Fruit fly (Drosophila melanogaster) whole organism, adult: Measurements from ENCODE around the gene Or82a.

ENCODE experiments used
- CG11617 ChIP-seq: fragments of 200-800 bp; sonication (Bioruptor generic); optimal IDR thresholded peaks from 2 replicates; lab custom pipeline; 2017; ENCODE audit warnings: mild to moderate bottlenecking, missing biosample characterization, missing genetic modification reagents, missing genetic modification characterization
- CG12768 ChIP-seq: fragments of 200-800 bp; sonication (Bioruptor generic); optimal IDR thresholded peaks from 2 replicates; lab custom pipeline; 2017; ENCODE audit warnings: missing biosample characterization, missing genetic modification characterization, mild to moderate bottlenecking, moderate library complexity, missing genetic modification reagents
- CG14711 ChIP-seq: fragments of 200-800 bp; sonication (Bioruptor generic); optimal IDR thresholded peaks from 2 replicates; lab custom pipeline; 2018; ENCODE audit warnings: missing biosample characterization, mild to moderate bottlenecking, missing genetic modification characterization, moderate library complexity
- CG1620 ChIP-seq: fragments of 200-800 bp; sonication (Bioruptor generic); optimal IDR thresholded peaks from 2 replicates; lab custom pipeline; 2016; ENCODE audit warnings: missing biosample characterization, missing genetic modification characterization
- CG33017 ChIP-seq: fragments of 200-800 bp; sonication (Bioruptor generic); optimal IDR thresholded peaks from 2 replicates; lab custom pipeline; 2018; ENCODE audit warnings: missing biosample characterization, mild to moderate bottlenecking, missing genetic modification characterization, moderate library complexity
- CG5204 ChIP-seq: fragments of 200-800 bp; sonication (Bioruptor generic); optimal IDR thresholded peaks from 2 replicates; lab custom pipeline; 2016; ENCODE audit warnings: missing biosample characterization, missing genetic modification characterization
- CG7045 ChIP-seq: fragments of 200-800 bp; sonication (Bioruptor generic); optimal IDR thresholded peaks from 2 replicates; lab custom pipeline; 2017; ENCODE audit warnings: missing biosample characterization, mild to moderate bottlenecking, missing genetic modification characterization
- CG7101 ChIP-seq: fragments of 200-800 bp; sonication (Bioruptor generic); optimal IDR thresholded peaks from 2 replicates; lab custom pipeline; 2018; ENCODE audit warnings: missing biosample characterization, mild to moderate bottlenecking, missing genetic modification characterization, moderate library complexity
- Clk ChIP-seq: fragments of 200-800 bp; sonication (Bioruptor generic); optimal IDR thresholded peaks from 2 replicates; lab custom pipeline; 2017; ENCODE audit warnings: missing biosample characterization, missing genetic modification characterization
- Crg-1 ChIP-seq: fragments of 200-800 bp; sonication (Bioruptor generic); optimal IDR thresholded peaks from 2 replicates; lab custom pipeline; 2016; ENCODE audit warnings: missing biosample characterization, missing genetic modification characterization
- Hr96 ChIP-seq: fragments of 200-800 bp; sonication (Bioruptor generic); optimal IDR thresholded peaks from 2 replicates; lab custom pipeline; 2016; ENCODE audit warnings: missing biosample characterization, missing genetic modification characterization
- Mnt ChIP-seq: fragments of 200-800 bp; sonication (Bioruptor generic); optimal IDR thresholded peaks from 2 replicates; lab custom pipeline; 2016; ENCODE audit warnings: missing biosample characterization, mild to moderate bottlenecking, missing genetic modification characterization
- bab1 ChIP-seq: fragments of 200-800 bp; sonication (Bioruptor generic); optimal IDR thresholded peaks from 3 replicates; lab custom pipeline; 2019; ENCODE audit warnings: missing biosample characterization, mild to moderate bottlenecking, missing genetic modification characterization, moderate library complexity
- cic ChIP-seq: fragments of 200-800 bp; sonication (Bioruptor generic); optimal IDR thresholded peaks from 2 replicates; lab custom pipeline; 2017; ENCODE audit warnings: missing biosample characterization, mild to moderate bottlenecking, missing genetic modification characterization, moderate library complexity
- cnc ChIP-seq, 2 experiments: fragments of >200 bp; optimal IDR thresholded peaks; 2 replicates each; lab custom pipeline; 2017
- kay ChIP-seq: fragments of 200-800 bp; sonication (Bioruptor generic); peaks from one replicate; lab custom pipeline; 2016; ENCODE audit warnings: missing biosample characterization, missing genetic modification characterization, borderline replicate concordance
- ovo ChIP-seq: fragments of 200-800 bp; sonication (Bioruptor generic); optimal IDR thresholded peaks from 2 replicates; lab custom pipeline; 2016; ENCODE audit warnings: missing biosample characterization, missing genetic modification characterization
- pad ChIP-seq: fragments of 200-800 bp; sonication (Bioruptor generic); optimal IDR thresholded peaks from 3 replicates; lab custom pipeline; 2017; ENCODE audit warnings: missing biosample characterization, missing genetic modification characterization, mild to moderate bottlenecking, moderate library complexity, missing genetic modification reagents
- tj ChIP-seq: fragments of 200-800 bp; sonication (Bioruptor generic); optimal IDR thresholded peaks from 3 replicates; lab custom pipeline; 2017; ENCODE audit warnings: missing biosample characterization, mild to moderate bottlenecking, missing genetic modification characterization, moderate library complexity
- toe ChIP-seq: fragments of 200-800 bp; sonication (Bioruptor generic); optimal IDR thresholded peaks from 2 replicates; lab custom pipeline; 2016; ENCODE audit warnings: missing biosample characterization, missing genetic modification characterization

The Or82a gene

dm6 chr3R:4234991-4235553 lies 21.7 kb upstream of the Or82a start, which contains the start of gene Gel:
Gene Gel, plus strand, starts transcription at chr3R:4235217.
- no peak for TF ChIP-seq pad (GFP tag; lab: Kevin White, UChicago)
- no peak for TF ChIP-seq CG7101
- TF ChIP-seq Crg-1 (GFP tag; lab: Kevin White, UChicago) = no peak
- TF ChIP-seq Mnt (GFP tag; lab: Kevin White, UChicago) = peak; percentile 15
- no peak for TF ChIP-seq CG14711
- peak; percentile 53 for TF ChIP-seq cic (GFP tag; lab: Kevin White, UChicago)
- TF ChIP-seq CG1620 (GFP tag; lab: Kevin White, UChicago) = no peak
- TF ChIP-seq CG33017 (tag; lab: Kevin White, UChicago) = no peak
- no peak for TF ChIP-seq bab1 (GFP tag; lab: Kevin White, UChicago)

dm6 chr3R:4236534-4236933 lies 20.2 kb upstream of the Or82a start:
- no peak for TF ChIP-seq CG11617
- TF ChIP-seq ovo (GFP tag; lab: Kevin White, UChicago) = no peak
- TF ChIP-seq CG7045 (GFP tag; lab: Kevin White, UChicago) = peak; percentile 10
- peak; percentile 56 for TF ChIP-seq CG12768 (GFP tag; lab: Kevin White, UChicago)
- TF ChIP-seq toe = no peak
- TF ChIP-seq CG14711 = no peak
- peak; percentile 58 for TF ChIP-seq cic (GFP tag; lab: Kevin White, UChicago)
- TF ChIP-seq CG33017 (tag; lab: Kevin White, UChicago) = peak; percentile 22
- TF ChIP-seq Crg-1 (GFP tag; lab: Kevin White, UChicago) = no peak
- no peak for TF ChIP-seq CG7101
- TF ChIP-seq Hr96 = no peak
- peak; percentile 18 for TF ChIP-seq Mnt (GFP tag; lab: Kevin White, UChicago)

- TF ChIP-seq CG1620 (GFP tag; lab: Kevin White, UChicago) = no peak
- TF ChIP-seq ovo (GFP tag; lab: Kevin White, UChicago) = no peak
- no peak for TF ChIP-seq CG7101
- no peak for TF ChIP-seq CG14711
- TF ChIP-seq toe = no peak
- TF ChIP-seq Hr96 = no peak
- no peak for TF ChIP-seq CG11617
- no peak for TF ChIP-seq bab1 (GFP tag; lab: Kevin White, UChicago)
- TF ChIP-seq Crg-1 (GFP tag; lab: Kevin White, UChicago) = no peak
- TF ChIP-seq kay (GFP tag; lab: Kevin White, UChicago) = no peak
- no peak for TF ChIP-seq cnc (optimal IDR thresholded peaks at IDR 0.05; lab: Kevin White, UChicago)
- TF ChIP-seq CG7045 (GFP tag; lab: Kevin White, UChicago) = no peak
- no peak for TF ChIP-seq pad (GFP tag; lab: Kevin White, UChicago)
These were observed 15.0 kb upstream of the Or82a start for dm6 chr3R:4241776-4242175.

dm6 chr3R:4242209-4242887 lies 14.4 kb upstream of the Or82a start, which contains the start of gene CG14642:
Gene CG14642, minus strand, starts transcription at chr3R:4242717.
- TF ChIP-seq CG11617 (no peak), CG12768 (GFP tag; lab: Kevin White, UChicago) (no peak), Hr96 (no peak), CG14711 (no peak), CG33017 (tag; lab: Kevin White, UChicago) (no peak), CG7101 (no peak), Mnt (GFP tag; lab: Kevin White, UChicago) (no peak), cnc (optimal IDR thresholded peaks at IDR 0.05; lab: Kevin White, UChicago) (no peak), tj (no peak), ovo (GFP tag; lab: Kevin White, UChicago) (no peak), Clk (GFP tag; lab: Kevin White, UChicago) (no peak), pad (GFP tag; lab: Kevin White, UChicago) (no peak), kay (GFP tag; lab: Kevin White, UChicago) (no peak), toe (no peak), bab1 (GFP tag; lab: Kevin White, UChicago) (no peak), Crg-1 (GFP tag; lab: Kevin White, UChicago) (no peak), CG7045 (GFP tag; lab: Kevin White, UChicago) (no peak), cic (GFP tag; lab: Kevin White, UChicago) (no peak), CG1620 (GFP tag; lab: Kevin White, UChicago) (no peak)

dm6 chr3R:4243096-4243940 lies 13.5 kb upstream of the Or82a start, which contains the start of gene CG34305:
Gene CG34305, minus strand, starts transcription at chr3R:4243146.
- no peak for TF ChIP-seq bab1 (GFP tag; lab: Kevin White, UChicago)
- TF ChIP-seq kay (GFP tag; lab: Kevin White, UChicago) = no peak
- TF ChIP-seq cnc (optimal IDR thresholded peaks at IDR 0.05; lab: Kevin White, UChicago) = no peak
- no peak for TF ChIP-seq Clk (GFP tag; lab: Kevin White, UChicago)
- no peak for TF ChIP-seq Crg-1 (GFP tag; lab: Kevin White, UChicago)
- no peak for TF ChIP-seq CG14711
- no peak for TF ChIP-seq tj
- TF ChIP-seq CG1620 (GFP tag; lab: Kevin White, UChicago) = no peak
- no peak for TF ChIP-seq CG12768 (GFP tag; lab: Kevin White, UChicago)
- TF ChIP-seq Hr96 = no peak
- TF ChIP-seq cic (GFP tag; lab: Kevin White, UChicago) = no peak
- no peak for TF ChIP-seq CG11617
- TF ChIP-seq CG33017 (tag; lab: Kevin White, UChicago) = no peak
- TF ChIP-seq ovo (GFP tag; lab: Kevin White, UChicago) = no peak
- TF ChIP-seq toe = no peak
- no peak for TF ChIP-seq Mnt (GFP tag; lab: Kevin White, UChicago)
- no peak for TF ChIP-seq CG7101
- no peak for TF ChIP-seq CG5204 (GFP tag; lab: Kevin White, UChicago)
